Worm (Caenorhabditis elegans) whole organism, L2 larva: Measurements from ENCODE around the gene str-68.

Experiments
- nhr-12 ChIP-seq: fragments of 150-350 bp; optimal IDR thresholded peaks from 2 replicates; lab custom pipeline; 2014; ENCODE audit warnings: missing biosample characterization, missing genetic modification characterization
- skn-1 ChIP-seq: sonication (generic microtip); optimal IDR thresholded peaks from 2 replicates; lab custom pipeline; 2017; ENCODE audit warnings: missing biosample characterization, missing genetic modification characterization
- snpc-4 ChIP-seq: fragments of 150-350 bp; optimal IDR thresholded peaks from 2 replicates; lab custom pipeline; 2014; ENCODE audit warnings: missing biosample characterization, missing genetic modification characterization
- unc-62 ChIP-seq: fragments of 150-350 bp; optimal IDR thresholded peaks from 2 replicates; lab custom pipeline; 2014; ENCODE audit warnings: missing biosample characterization, missing genetic modification reagents, missing genetic modification characterization
- zag-1 ChIP-seq: fragments of 150-350 bp; optimal IDR thresholded peaks from 2 replicates; lab custom pipeline; 2014; ENCODE audit warnings: missing biosample characterization, missing genetic modification characterization

DNA sequence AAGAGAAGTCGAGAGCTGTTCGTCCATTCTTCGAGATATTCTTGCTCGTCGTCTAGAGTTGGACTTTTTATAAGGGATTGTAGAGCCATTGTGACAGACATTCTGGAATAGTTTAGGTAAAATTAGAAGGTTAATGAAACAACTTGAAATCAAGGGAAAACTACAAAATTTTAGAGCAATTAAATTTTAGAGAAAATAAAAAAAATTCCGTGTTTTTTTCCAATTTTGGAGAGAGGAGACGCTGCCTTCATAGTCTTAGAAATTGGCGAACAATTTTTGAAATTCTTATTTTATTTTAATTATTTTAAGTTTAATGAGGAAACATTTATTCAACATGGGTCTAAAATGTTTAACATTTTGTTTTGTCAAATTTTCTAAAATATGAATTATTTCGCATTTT is 35.8 kb downstream of the str-68 start, which contains the start of gene C50H11.13:
- no peak for TF ChIP-seq nhr-12 (tag; lab: Kevin White, UChicago)
- TF ChIP-seq snpc-4 (tag; lab: Kevin White, UChicago): no peak
- TF ChIP-seq skn-1 (tag; lab: Kevin White, UChicago): no peak
- no peak for TF ChIP-seq unc-62
- no peak for TF ChIP-seq zag-1 (tag; lab: Kevin White, UChicago)
